Worm (Caenorhabditis elegans) whole organism, midembryonic: ENCODE results near the gene slt-1.

Experiments used
- T22C8.4 ChIP-seq: fragments of 200-800 bp; sonication (Bioruptor generic); IDR thresholded peaks from 2 replicates; pipeline ENCODE4 v1.3.6; 2022; ENCODE audit warnings: missing genetic modification characterization, missing compliant biosample characterization
- cog-1 ChIP-seq: sonication (generic microtip); optimal IDR thresholded peaks from 2 replicates; lab custom pipeline; 2016; ENCODE audit warnings: missing genetic modification characterization, missing compliant biosample characterization
- flt-1 ChIP-seq: fragments of 200-800 bp; sonication (Bioruptor generic); IDR thresholded peaks from 2 replicates; pipeline ENCODE4 v1.3.6; 2022; ENCODE audit warnings: missing genetic modification characterization, missing compliant biosample characterization
- klf-2 ChIP-seq: fragments of 200-800 bp; sonication (Bioruptor generic); conservative IDR thresholded peaks from 2 replicates; pipeline ENCODE4 v1.3.6; 2022; ENCODE audit warnings: missing genetic modification reagents, missing genetic modification characterization, missing compliant biosample characterization
- med-1 ChIP-seq: sonication (generic microtip); optimal IDR thresholded peaks from 2 replicates; lab custom pipeline; 2017; ENCODE audit warnings: missing genetic modification characterization, mild to moderate bottlenecking, missing compliant biosample characterization, antibody characterized with exemption, missing genetic modification reagents; ENCODE audit not compliant: insufficient read depth
- ref-1 ChIP-seq: fragments of 200-800 bp; sonication (Bioruptor generic); conservative IDR thresholded peaks from 2 replicates; pipeline ENCODE4 v1.3.6; 2022; ENCODE audit warnings: missing genetic modification reagents, missing genetic modification characterization, missing compliant biosample characterization
- tab-1 ChIP-seq: fragments of 200-800 bp; sonication (Bioruptor generic); IDR thresholded peaks from 2 replicates; pipeline ENCODE4 v1.3.6; 2022; ENCODE audit warnings: missing genetic modification characterization, missing compliant biosample characterization
- ztf-23 ChIP-seq: fragments of 200-800 bp; sonication (Bioruptor generic); IDR thresholded peaks from 2 replicates; pipeline ENCODE4 v1.3.6; 2022; ENCODE audit warnings: missing genetic modification reagents, missing genetic modification characterization, missing compliant biosample characterization

DNA sequence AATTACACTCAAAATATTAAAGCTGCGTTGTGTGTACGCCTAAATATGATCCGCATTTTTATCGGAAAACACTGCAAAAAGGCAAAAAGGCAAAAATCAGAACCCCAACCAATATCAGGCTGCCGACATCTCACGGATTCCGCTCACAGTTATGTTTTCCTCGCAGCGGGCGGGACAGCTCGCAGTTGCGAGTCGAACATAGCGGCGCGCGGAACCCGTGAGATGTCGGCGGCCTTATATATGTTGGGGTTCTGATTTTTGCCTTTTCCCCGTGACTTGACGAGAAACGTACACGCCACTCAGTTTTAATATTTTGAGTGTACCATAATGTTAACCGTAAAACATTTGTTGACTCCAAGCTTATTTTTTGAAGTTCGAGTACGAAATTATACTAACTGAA, 36.7 kb upstream of the slt-1 start:
- TF ChIP-seq flt-1 (GFP tag; lab: Robert Waterston, UW) (no peak), T22C8.4 (no peak), cog-1 (tag; lab: Kevin White, UChicago) (no peak), ref-1 (GFP tag; lab: Robert Waterston, UW) (no peak), klf-2 (no peak), med-1 (no peak), ztf-23 (GFP tag; lab: Robert Waterston, UW) (no peak), tab-1 (no peak)
